Worm (Caenorhabditis elegans): ENCODE data around the gene R02D5.3.

The R02D5.3 gene

ce11 chrV:14506713-14507675, 24.0 kb downstream of the R02D5.3 start (continued):
- peak; percentile 18 for TF ChIP-seq snu-23 (GFP tag; optimal IDR thresholded peaks at IDR 0.05)
- TF ChIP-seq lin-39 (tag; optimal IDR thresholded peaks at IDR 0.05), result peak; percentile 18
- TF ChIP-seq nhr-28 (tag; optimal IDR thresholded peaks at IDR 0.05), result no peak
- no peak for TF ChIP-seq jun-1 (tag; optimal IDR thresholded peaks at IDR 0.05)
- TF ChIP-seq egl-27 (tag; optimal IDR thresholded peaks at IDR 0.05), result no peak
- no peak for TF ChIP-seq nhr-47 (tag; optimal IDR thresholded peaks at IDR 0.05)
- TF ChIP-seq hpl-2 (GFP tag; optimal IDR thresholded peaks at IDR 0.05), result no peak
- TF ChIP-seq elt-3 (tag; optimal IDR thresholded peaks at IDR 0.05), result peak in 2 of 6 experiments; percentile 37 to 59
- no peak for TF ChIP-seq ama-1 (optimal IDR thresholded peaks at IDR 0.05)
- no peak for TF ChIP-seq hlh-17 (GFP tag; optimal IDR thresholded peaks at IDR 0.05; ENCODE audit: borderline replicate concordance)
- TF ChIP-seq swsn-7 (tag; optimal IDR thresholded peaks at IDR 0.05), result no peak
- TF ChIP-seq nhr-85 (tag), result peak; percentile 98
- no peak for TF ChIP-seq vab-15 (tag; optimal IDR thresholded peaks at IDR 0.05)
- TF ChIP-seq elt-2 (tag; optimal IDR thresholded peaks at IDR 0.05), result no peak
- no peak for TF ChIP-seq efl-3 (GFP tag; optimal IDR thresholded peaks at IDR 0.05)
- TF ChIP-seq lsy-2 (tag; optimal IDR thresholded peaks at IDR 0.05), result no peak
- TF ChIP-seq nhr-237 (tag; optimal IDR thresholded peaks at IDR 0.05), result no peak
- peak; percentile 89 for TF ChIP-seq tlp-1 (tag; optimal IDR thresholded peaks at IDR 0.05)
- no peak for TF ChIP-seq ceh-8 (GFP tag; optimal IDR thresholded peaks at IDR 0.05)
- TF ChIP-seq pqm-1 (tag; optimal IDR thresholded peaks at IDR 0.05), result no peak
- no peak for TF ChIP-seq ces-1 (GFP tag; optimal IDR thresholded peaks at IDR 0.05)
- no peak for TF ChIP-seq C04F5.9 (tag; optimal IDR thresholded peaks at IDR 0.05)
- no peak for TF ChIP-seq tbx-2 (tag; optimal IDR thresholded peaks at IDR 0.05)
- no peak for TF ChIP-seq F16B12.6 (tag; optimal IDR thresholded peaks at IDR 0.05)
- TF ChIP-seq irx-1 (tag; optimal IDR thresholded peaks at IDR 0.05), result peak; percentile 26
- no peak for TF ChIP-seq lin-15B (tag; optimal IDR thresholded peaks at IDR 0.05)
- no peak for TF ChIP-seq fkh-4 (tag; optimal IDR thresholded peaks at IDR 0.05; ENCODE audit: borderline replicate concordance)
- no peak for TF ChIP-seq mep-1 (tag; optimal IDR thresholded peaks at IDR 0.05)
- no peak for TF ChIP-seq ceh-63 (GFP tag; optimal IDR thresholded peaks at IDR 0.05)
- TF ChIP-seq nhr-76 (tag; optimal IDR thresholded peaks at IDR 0.05), result no peak
- TF ChIP-seq fkh-10 (GFP tag; optimal IDR thresholded peaks at IDR 0.05), result no peak
- peak; percentile 10 for TF ChIP-seq nhr-20 (tag; optimal IDR thresholded peaks at IDR 0.05)
- TF ChIP-seq mef-2 (tag; optimal IDR thresholded peaks at IDR 0.05), result no peak
- TF ChIP-seq pag-3 (tag; optimal IDR thresholded peaks at IDR 0.05; ENCODE audit: borderline replicate concordance, insufficient read depth), result no peak
- no peak for TF ChIP-seq ets-5 (GFP tag; IDR thresholded peaks at IDR 0.05)
- no peak for TF ChIP-seq skn-1 (tag; optimal IDR thresholded peaks at IDR 0.05)
- no peak for TF ChIP-seq sptf-1 (tag; optimal IDR thresholded peaks at IDR 0.05)
- no peak for TF ChIP-seq unc-86 (tag; optimal IDR thresholded peaks at IDR 0.05)
- TF ChIP-seq efl-1 (optimal IDR thresholded peaks at IDR 0.05), result no peak
- TF ChIP-seq efl-1 (GFP tag; optimal IDR thresholded peaks at IDR 0.05 in 1 of 2), result peak in 1 of 2 experiments; percentile 90
- no peak for TF ChIP-seq lin-35 (GFP tag; optimal IDR thresholded peaks at IDR 0.05)
- peak; percentile 81 for TF ChIP-seq blmp-1 (tag; optimal IDR thresholded peaks at IDR 0.05)
- TF ChIP-seq dpl-1 (GFP tag; optimal IDR thresholded peaks at IDR 0.05), result no peak
- TF ChIP-seq lir-3 (tag; optimal IDR thresholded peaks at IDR 0.05; ENCODE audit: poor library complexity), result no peak
- TF ChIP-seq nhr-19 (GFP tag; conservative IDR thresholded peaks at IDR 0.05), result no peak
- TF ChIP-seq rnt-1 (tag; optimal IDR thresholded peaks at IDR 0.05), result peak; percentile 43
- TF ChIP-seq unc-130 (tag; optimal IDR thresholded peaks at IDR 0.05), result no peak
- peak; percentile 73 for TF ChIP-seq lin-14 (GFP tag; optimal IDR thresholded peaks at IDR 0.05)
- TF ChIP-seq fos-1 (tag; optimal IDR thresholded peaks at IDR 0.05), result no peak
- no peak for TF ChIP-seq fkh-8 (tag; optimal IDR thresholded peaks at IDR 0.05)
- no peak for TF ChIP-seq isw-1 (GFP tag; IDR thresholded peaks at IDR 0.05)
- TF ChIP-seq ceh-90 (tag; optimal IDR thresholded peaks at IDR 0.05), result no peak

Data from whole organism, L1 larva.